Fruit fly (Drosophila melanogaster): ENCODE data around the gene Gld2.

Gene Gld2

DNA sequence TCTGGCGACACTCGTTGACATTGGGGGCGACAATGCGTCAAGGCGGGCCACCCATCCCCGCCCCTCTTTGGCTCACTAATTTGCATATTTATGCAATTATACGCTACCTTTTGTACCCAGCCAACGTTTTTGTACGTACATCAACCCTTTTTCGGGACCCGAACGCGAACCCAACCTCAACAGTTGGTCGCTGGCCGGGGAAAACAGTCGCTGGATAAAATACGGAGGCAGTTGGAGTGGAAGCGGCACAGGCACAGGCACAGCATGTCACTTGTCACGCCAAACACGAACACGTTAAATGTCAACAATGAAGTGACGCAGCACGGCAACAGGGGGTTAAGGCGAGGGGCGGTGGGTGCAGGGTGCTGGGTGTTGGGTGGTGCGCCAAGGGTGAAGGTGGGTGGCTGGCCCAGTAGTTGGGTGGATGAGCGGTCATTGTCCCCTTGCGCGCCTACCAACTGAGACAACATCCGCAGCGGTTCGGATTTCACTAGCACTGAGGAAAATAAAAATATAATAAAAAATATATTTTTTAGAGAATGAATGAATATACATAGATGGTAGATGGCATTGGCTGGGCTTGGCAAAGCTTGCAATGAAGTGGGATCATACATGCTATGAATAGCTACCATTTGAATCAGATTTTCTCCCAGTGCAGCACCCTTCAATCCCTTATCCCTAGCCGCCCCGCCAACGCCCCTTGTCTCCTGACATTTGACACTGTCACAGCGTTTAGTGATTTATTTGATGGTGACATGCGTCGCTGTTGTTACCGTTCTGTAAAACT, 49.2 kb downstream of the Gld2 start:
- TF ChIP-seq CG14655 (GFP tag; optimal IDR thresholded peaks at IDR 0.05) (peak; percentile 4), EcR (GFP tag; optimal IDR thresholded peaks at IDR 0.05) (no peak), CG17806 (tag; optimal IDR thresholded peaks at IDR 0.05) (no peak), CG13204 (GFP tag; optimal IDR thresholded peaks at IDR 0.05) (no peak), fd96Ca (GFP tag; IDR thresholded peaks at IDR 0.05) (peak; percentile 49; the same call in 1 of the 3 replicates), CG34367 (tag; optimal IDR thresholded peaks at IDR 0.05) (no peak), CG10348 (GFP tag; IDR thresholded peaks at IDR 0.05) (no peak)
